Fruit fly (Drosophila melanogaster) whole organism, embryonic: ENCODE measurements around the gene CG43175.

Source experiments
- Aef1 ChIP-seq: fragments of 200-800 bp; sonication (Bioruptor generic); IDR thresholded peaks from 3 replicates; pipeline ENCODE4 v1.3.6; 2022; ENCODE audit warnings: missing biosample characterization, missing genetic modification characterization
- Awh ChIP-seq: fragments of 200-800 bp; sonication (Bioruptor generic); IDR thresholded peaks from 2 replicates; pipeline ENCODE4, ENCODE4 v1.3.6; 2022; ENCODE audit warnings: missing biosample characterization, missing genetic modification characterization
- CG12104 ChIP-seq: fragments of 200-800 bp; sonication (Bioruptor generic); optimal IDR thresholded peaks from 3 replicates; lab custom pipeline; 2016; ENCODE audit warnings: missing biosample characterization, missing genetic modification characterization
- CG12219 ChIP-seq: fragments of 200-800 bp; sonication (Bioruptor generic); optimal IDR thresholded peaks from 3 replicates; lab custom pipeline; 2018; ENCODE audit warnings: missing biosample characterization, mild to moderate bottlenecking, missing genetic modification characterization
- CG12769 ChIP-seq: fragments of 200-800 bp; sonication (Bioruptor generic); optimal IDR thresholded peaks from 2 replicates; lab custom pipeline; 2019; ENCODE audit warnings: missing biosample characterization, mild to moderate bottlenecking, missing genetic modification characterization, moderate library complexity
- CG1647 ChIP-seq: fragments of 200-800 bp; sonication (Bioruptor generic); optimal IDR thresholded peaks from 3 replicates; lab custom pipeline; 2016; ENCODE audit warnings: missing biosample characterization, missing genetic modification characterization
- CG17328 ChIP-seq: fragments of 200-800 bp; sonication (Bioruptor generic); IDR thresholded peaks from 2 replicates; pipeline ENCODE4 v1.3.6; 2022; ENCODE audit warnings: missing biosample characterization, missing genetic modification characterization
- CG17829 ChIP-seq: fragments of 200-800 bp; optimal IDR thresholded peaks from 2 replicates; lab custom pipeline; 2019; ENCODE audit warnings: missing biosample characterization, mild to moderate bottlenecking, missing genetic modification characterization, moderate library complexity
- CG18764 ChIP-seq: fragments of 200-800 bp; sonication (Bioruptor generic); optimal IDR thresholded peaks from 3 replicates; lab custom pipeline; 2016; ENCODE audit warnings: missing biosample characterization, missing genetic modification characterization
- CG31224 ChIP-seq: fragments of 200-800 bp; sonication (Bioruptor generic); IDR thresholded peaks from 2 replicates; pipeline ENCODE4 v1.3.6; 2022; ENCODE audit warnings: missing biosample characterization, missing genetic modification characterization
- CG33213 ChIP-seq: fragments of 200-800 bp; sonication (Bioruptor generic); optimal IDR thresholded peaks from 3 replicates; lab custom pipeline; 2016; ENCODE audit warnings: missing biosample characterization, missing genetic modification characterization
- CG34224 ChIP-seq: fragments of 200-800 bp; sonication (Bioruptor generic); IDR thresholded peaks from 3 replicates; pipeline ENCODE4 v1.3.6; 2022; ENCODE audit warnings: missing biosample characterization, missing genetic modification characterization; ENCODE audit not compliant: partially characterized antibody
- CG34376 ChIP-seq: fragments of 200-800 bp; sonication (Bioruptor generic); optimal IDR thresholded peaks from 2 replicates; lab custom pipeline; 2018; ENCODE audit warnings: missing biosample characterization, mild to moderate bottlenecking, missing genetic modification characterization
- CG34422 ChIP-seq: fragments of 200-800 bp; sonication (Bioruptor generic); IDR thresholded peaks from 3 replicates; pipeline ENCODE4 v1.3.6; 2022; ENCODE audit warnings: missing biosample characterization, missing genetic modification characterization
- CG5245 ChIP-seq: fragments of 200-800 bp; sonication (Bioruptor generic); optimal IDR thresholded peaks from 3 replicates; lab custom pipeline; 2016; ENCODE audit warnings: missing biosample characterization, missing genetic modification characterization
- CG6854 ChIP-seq: fragments of 200-800 bp; sonication (Bioruptor generic); optimal IDR thresholded peaks from 3 replicates; lab custom pipeline; 2017; ENCODE audit warnings: missing biosample characterization, mild to moderate bottlenecking, missing genetic modification characterization
- CG7745 ChIP-seq: fragments of 200-800 bp; sonication (Bioruptor generic); optimal IDR thresholded peaks from 2 replicates; lab custom pipeline; 2018; ENCODE audit warnings: missing biosample characterization, mild to moderate bottlenecking, missing genetic modification characterization, moderate library complexity
- CG7963 ChIP-seq: fragments of 200-800 bp; sonication (Bioruptor generic); IDR thresholded peaks from 3 replicates; pipeline ENCODE4 v1.3.6; 2022; ENCODE audit warnings: missing biosample characterization, missing genetic modification characterization; ENCODE audit not compliant: partially characterized antibody
- Drgx ChIP-seq: fragments of 200-800 bp; sonication (Bioruptor generic); IDR thresholded peaks from 2 replicates; pipeline ENCODE4 v1.3.6; 2022; ENCODE audit warnings: missing biosample characterization, missing genetic modification characterization
- E2f1 ChIP-seq: fragments of 200-800 bp; sonication (Bioruptor generic); IDR thresholded peaks from 2 replicates; pipeline ENCODE4 v1.3.6; 2022; ENCODE audit warnings: missing biosample characterization, missing genetic modification characterization
- E2f2 ChIP-seq: fragments of 200-800 bp; sonication (Bioruptor generic); IDR thresholded peaks from 2 replicates; pipeline ENCODE4 v1.3.6; 2022; ENCODE audit warnings: missing biosample characterization, missing genetic modification characterization
- Eip74EF ChIP-seq, 2 experiments: fragments of 200-800 bp in 1 of 2; fragments of >200 bp in 1 of 2; sonication (Bioruptor generic) in 1 of 2; optimal IDR thresholded peaks; 2 replicates each; lab custom pipeline; 2017 to 2019; ENCODE audit warnings: missing biosample characterization in 2 of 2, missing genetic modification characterization in 2 of 2, mild to moderate bottlenecking in 1 of 2, moderate library complexity in 1 of 2
- Fer2 ChIP-seq: fragments of 200-800 bp; sonication (Bioruptor generic); optimal IDR thresholded peaks from 2 replicates; lab custom pipeline; 2018; ENCODE audit warnings: missing biosample characterization, mild to moderate bottlenecking, missing genetic modification characterization, moderate library complexity
- Med ChIP-seq: fragments of 200-800 bp; sonication (Bioruptor generic); peaks from one replicate; lab custom pipeline; 2016; ENCODE audit warnings: missing biosample characterization, missing genetic modification characterization, mild to moderate bottlenecking, inconsistent platforms, moderate library complexity
- Optix ChIP-seq: fragments of 200-800 bp; sonication (Bioruptor generic); IDR thresholded peaks from 3 replicates; pipeline ENCODE4 v1.3.6; 2022; ENCODE audit warnings: missing biosample characterization, missing genetic modification characterization
- Pdp1 ChIP-seq, 2 experiments: fragments of 200-800 bp; sonication (Bioruptor generic); optimal IDR thresholded peaks; 3 replicates each; lab custom pipeline; 2016; ENCODE audit warnings: missing biosample characterization in 2 of 2, missing genetic modification characterization in 2 of 2, mild to moderate bottlenecking in 1 of 2, moderate library complexity in 1 of 2
- Scr ChIP-seq: fragments of 200-800 bp; sonication (Bioruptor generic); IDR thresholded peaks from 2 replicates; pipeline ENCODE4 v1.3.6; 2022; ENCODE audit warnings: missing biosample characterization, missing genetic modification characterization; ENCODE audit not compliant: partially characterized antibody
- Sry-δ ChIP-seq: fragments of 200-800 bp; sonication (Bioruptor generic); optimal IDR thresholded peaks from 2 replicates; lab custom pipeline; 2016; ENCODE audit warnings: missing biosample characterization, missing genetic modification characterization
- bbx ChIP-seq: fragments of 200-800 bp; sonication (Bioruptor generic); IDR thresholded peaks from 2 replicates; pipeline ENCODE4 v1.3.6; 2022; ENCODE audit warnings: missing biosample characterization, missing genetic modification characterization; ENCODE audit not compliant: partially characterized antibody
- exex ChIP-seq: fragments of 200-800 bp; sonication (Bioruptor generic); optimal IDR thresholded peaks from 4 replicates; lab custom pipeline; 2018; ENCODE audit warnings: missing biosample characterization, mild to moderate bottlenecking, missing genetic modification characterization, moderate library complexity
- gce ChIP-seq: fragments of 200-800 bp; sonication (Bioruptor generic); IDR thresholded peaks from 3 replicates; pipeline ENCODE4 v1.3.6; 2022; ENCODE audit warnings: missing biosample characterization, missing genetic modification characterization
- gem ChIP-seq: fragments of 200-800 bp; sonication (Bioruptor generic); optimal IDR thresholded peaks from 2 replicates; lab custom pipeline; 2019; ENCODE audit warnings: missing biosample characterization, mild to moderate bottlenecking, missing genetic modification characterization, moderate library complexity
- hb ChIP-seq: fragments of 200-800 bp; sonication (Bioruptor generic); IDR thresholded peaks from 3 replicates; pipeline ENCODE4 v1.3.6; 2022; ENCODE audit warnings: missing biosample characterization, missing genetic modification characterization; ENCODE audit not compliant: partially characterized antibody
- knrl ChIP-seq: fragments of 200-800 bp; sonication (Bioruptor generic); IDR thresholded peaks from 3 replicates; pipeline ENCODE4 v1.3.6; 2022; ENCODE audit warnings: missing biosample characterization, missing genetic modification characterization; ENCODE audit not compliant: partially characterized antibody
- mld ChIP-seq: fragments of 200-800 bp; sonication (Bioruptor generic); IDR thresholded peaks from 3 replicates; pipeline ENCODE4 v1.3.6; 2022; ENCODE audit warnings: missing biosample characterization, missing genetic modification characterization; ENCODE audit not compliant: partially characterized antibody
- nerfin-2 ChIP-seq: fragments of 200-800 bp; sonication (Bioruptor generic); IDR thresholded peaks from 2 replicates; pipeline ENCODE4 v1.3.6; 2022; ENCODE audit warnings: missing biosample characterization, missing genetic modification characterization; ENCODE audit not compliant: partially characterized antibody
- pb ChIP-seq: fragments of 200-800 bp; sonication (Bioruptor generic); optimal IDR thresholded peaks from 3 replicates; lab custom pipeline; 2016; ENCODE audit warnings: missing biosample characterization, missing genetic modification characterization
- pfk ChIP-seq: fragments of 200-800 bp; sonication (Bioruptor generic); optimal IDR thresholded peaks from 2 replicates; lab custom pipeline; 2018; ENCODE audit warnings: missing biosample characterization, mild to moderate bottlenecking, missing genetic modification characterization, moderate library complexity
- pzg ChIP-seq: fragments of 200-800 bp; sonication (Bioruptor generic); optimal IDR thresholded peaks from 3 replicates; lab custom pipeline; 2018; ENCODE audit warnings: missing biosample characterization, mild to moderate bottlenecking, missing genetic modification characterization, moderate library complexity
- salm ChIP-seq: fragments of 200-800 bp; sonication (Bioruptor generic); optimal IDR thresholded peaks from 2 replicates; lab custom pipeline; 2018; ENCODE audit warnings: missing biosample characterization, mild to moderate bottlenecking, missing genetic modification characterization
- sd ChIP-seq: fragments of 200-800 bp; sonication (Bioruptor generic); optimal IDR thresholded peaks from 3 replicates; lab custom pipeline; 2018; ENCODE audit warnings: missing biosample characterization, mild to moderate bottlenecking, missing genetic modification characterization, moderate library complexity
- sima ChIP-seq: fragments of 200-800 bp; sonication (Bioruptor generic); optimal IDR thresholded peaks from 2 replicates; lab custom pipeline; 2016; ENCODE audit warnings: missing biosample characterization, missing genetic modification characterization
- sisA ChIP-seq: fragments of 200-800 bp; sonication (Bioruptor generic); IDR thresholded peaks from 2 replicates; pipeline ENCODE4 v1.3.6; 2022; ENCODE audit warnings: missing biosample characterization, missing genetic modification characterization
- sna ChIP-seq: fragments of 200-800 bp; sonication (Bioruptor generic); IDR thresholded peaks from 2 replicates; pipeline ENCODE4 v1.3.6; 2022; ENCODE audit warnings: missing biosample characterization, missing genetic modification characterization; ENCODE audit not compliant: partially characterized antibody
- sr ChIP-seq: fragments of 200-800 bp; sonication (Bioruptor generic); IDR thresholded peaks from 3 replicates; pipeline ENCODE4 v1.3.6; 2022; ENCODE audit warnings: missing biosample characterization, missing genetic modification characterization
- tgo ChIP-seq: fragments of 200-800 bp; sonication (Bioruptor generic); IDR thresholded peaks from 3 replicates; pipeline ENCODE4 v1.3.6; 2022; ENCODE audit warnings: missing biosample characterization, missing genetic modification characterization
- vvl ChIP-seq: fragments of 200-800 bp; sonication (Bioruptor generic); IDR thresholded peaks from 2 replicates; pipeline ENCODE4 v1.3.6; 2022; ENCODE audit warnings: missing biosample characterization, missing genetic modification characterization

Gene CG43175

dm6 chr3R:17645239-17645638, 14.7 kb downstream of the CG43175 start (continued):
- TF ChIP-seq CG6854 (GFP tag; lab: Kevin White, UChicago) (peak; percentile 2), tgo (GFP tag; lab: Robert Waterston, UW) (no peak), CG31224 (no peak), Med (GFP tag; lab: Kevin White, UChicago) (peak; percentile 28), E2f1 (no peak), hb (GFP tag; lab: Robert Waterston, UW) (peak; percentile 48; the same call in 1 of the 3 replicates), Eip74EF (GFP tag; optimal IDR thresholded peaks at IDR 0.05; lab: Kevin White, UChicago) (peak in 1 of 2 experiments; percentile 13), CG5245 (GFP tag; lab: Kevin White, UChicago) (no peak), Aef1 (GFP tag; lab: Robert Waterston, UW) (no peak), Drgx (GFP tag; lab: Robert Waterston, UW) (no peak), CG17328 (GFP tag; lab: Robert Waterston, UW) (no peak), CG1647 (GFP tag; lab: Kevin White, UChicago) (no peak), E2f2 (GFP tag; lab: Robert Waterston, UW) (no peak), CG12219 (no peak), CG7745 (tag; lab: Kevin White, UChicago) (no peak), gce (no peak), Optix (GFP tag; lab: Robert Waterston, UW) (no peak), salm (no peak), Sry-δ (GFP tag; lab: Kevin White, UChicago) (no peak), sr (GFP tag; lab: Robert Waterston, UW) (no peak), CG33213 (no peak), vvl (GFP tag; lab: Robert Waterston, UW) (peak; percentile 80), Fer2 (tag; lab: Kevin White, UChicago) (no peak)
- TF ChIP-seq, all 482 proteins: peak for 35

dm6 chr3R:17646102-17647050, 15.9 kb downstream of the CG43175 start:
- TF ChIP-seq CG12769 (tag; lab: Kevin White, UChicago) (no peak), vvl (GFP tag; lab: Robert Waterston, UW) (peak; percentile 73; the same call in 1 of the 2 replicates), nerfin-2 (peak; percentile 64), CG12104 (no peak), CG34376 (GFP tag; lab: Kevin White, UChicago) (peak; percentile 78), pzg (GFP tag; lab: Kevin White, UChicago) (no peak), pfk (GFP tag; lab: Kevin White, UChicago) (peak; percentile 90), exex (tag; lab: Kevin White, UChicago) (peak; percentile 98), knrl (GFP tag; lab: Robert Waterston, UW) (peak; percentile 55; the same call in 2 of the 3 replicates), CG7963 (GFP tag; lab: Robert Waterston, UW) (peak; percentile 64; the same call in 1 of the 3 replicates), sd (tag; lab: Kevin White, UChicago) (peak; percentile 40), mld (GFP tag; lab: Robert Waterston, UW) (peak; percentile 63; the same call in 2 of the 3 replicates), CG17829 (tag; lab: Kevin White, UChicago) (no peak), salm (peak; percentile 79), Pdp1 (GFP tag; optimal IDR thresholded peaks at IDR 0.05; lab: Kevin White, UChicago) (peak; percentile 19 to 95), sisA (GFP tag; lab: Robert Waterston, UW) (no peak), Scr (peak; percentile 72), CG34422 (GFP tag; lab: Robert Waterston, UW) (0 out of 3 replicates have a peak, but pooled peaks have one; percentile 9), CG18764 (no peak), gem (tag; lab: Kevin White, UChicago) (no peak), Awh (GFP tag; lab: Robert Waterston, UW) (no peak), sna (GFP tag; lab: Robert Waterston, UW) (peak; percentile 62; the same call in 1 of the 2 replicates), CG34224 (GFP tag; lab: Robert Waterston, UW) (peak; percentile 46; the same call in 1 of the 3 replicates), sima (GFP tag; lab: Kevin White, UChicago) (no peak), bbx (peak; percentile 69), pb (no peak)
